Fruit fly (Drosophila melanogaster): ENCODE data around the gene CG17329.
A peak's percentile ranks its signal among the peaks of the same experiment; 100 is the strongest.

Gene CG17329

DNA sequence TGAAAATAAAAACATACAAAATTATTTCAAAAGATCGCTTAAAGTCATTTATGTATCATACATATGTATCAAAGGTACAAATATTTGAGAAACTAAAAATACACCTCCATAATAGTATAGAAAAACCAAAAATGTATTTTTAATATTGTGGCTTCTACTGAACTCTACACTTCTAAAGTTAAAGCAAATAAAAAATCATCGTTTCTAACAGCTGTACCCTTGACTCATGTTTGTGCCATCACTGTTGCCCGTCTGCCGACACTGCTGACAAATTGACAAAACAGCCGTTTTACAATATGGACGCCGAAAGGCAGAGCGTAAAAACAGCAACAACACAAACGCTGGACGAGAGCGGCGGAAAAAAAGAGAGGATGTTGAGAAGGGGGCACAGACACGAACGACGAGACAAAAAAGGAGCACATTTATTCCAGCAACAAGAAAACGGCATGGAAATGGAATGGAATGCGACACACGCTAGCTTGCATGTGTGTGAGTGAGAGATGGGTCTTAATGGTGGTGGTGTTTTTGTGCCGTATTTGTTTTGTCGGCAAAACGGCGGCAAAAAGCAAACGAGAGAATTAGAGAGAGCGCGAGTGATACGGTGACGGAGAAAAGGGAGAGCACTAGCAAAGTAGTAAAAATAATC lies 4.6 kb upstream of the CG17329 start:
- TF ChIP-seq lola (GFP tag; optimal IDR thresholded peaks at IDR 0.05) (no peak), Hr78 (GFP tag; optimal IDR thresholded peaks at IDR 0.05) (no peak), sage (GFP tag; optimal IDR thresholded peaks at IDR 0.05) (peak; percentile 70), Myc (optimal IDR thresholded peaks at IDR 0.05) (no peak), woc (GFP tag; optimal IDR thresholded peaks at IDR 0.05) (no peak), Dif (GFP tag; optimal IDR thresholded peaks at IDR 0.05; ENCODE audit: partially characterized antibody) (peak; percentile 82), br (GFP tag; optimal IDR thresholded peaks at IDR 0.05) (peak; percentile 72), Vsx2 (GFP tag; optimal IDR thresholded peaks at IDR 0.05; ENCODE audit: partially characterized antibody) (no peak), jim (GFP tag; optimal IDR thresholded peaks at IDR 0.05) (no peak), Hr83 (GFP tag; optimal IDR thresholded peaks at IDR 0.05; ENCODE audit: poor library complexity, severe bottlenecking) (peak; percentile 57), psq (GFP tag; optimal IDR thresholded peaks at IDR 0.05) (peak; percentile 93), Rel (GFP tag; optimal IDR thresholded peaks at IDR 0.05) (no peak), Rel (tag; optimal IDR thresholded peaks at IDR 0.05) (peak; percentile 44), foxo (GFP tag; optimal IDR thresholded peaks at IDR 0.05) (peak; percentile 61 to 74), dsf (GFP tag; optimal IDR thresholded peaks at IDR 0.05; ENCODE audit: borderline replicate concordance) (peak; percentile 42), sv (GFP tag; optimal IDR thresholded peaks at IDR 0.05) (peak; percentile 41), Mio (GFP tag; optimal IDR thresholded peaks at IDR 0.05) (no peak), h (GFP tag; optimal IDR thresholded peaks at IDR 0.05) (peak; percentile 63), N (GFP tag; optimal IDR thresholded peaks at IDR 0.05) (no peak), dl (GFP tag; optimal IDR thresholded peaks at IDR 0.05; ENCODE audit: insufficient read depth in 1 of 2, partially characterized antibody in 2 of 2) (peak; percentile 53 to 72), tai (GFP tag; optimal IDR thresholded peaks at IDR 0.05) (no peak), Jra (GFP tag; optimal IDR thresholded peaks at IDR 0.05) (peak; percentile 50), Sp1 (GFP tag; optimal IDR thresholded peaks at IDR 0.05) (peak; percentile 51), usp (GFP tag; optimal IDR thresholded peaks at IDR 0.05) (no peak), GATAd (GFP tag; optimal IDR thresholded peaks at IDR 0.05) (no peak), rgr (GFP tag; optimal IDR thresholded peaks at IDR 0.05) (peak; percentile 70), fru (GFP tag; optimal IDR thresholded peaks at IDR 0.05) (peak; percentile 69), CG32264 (GFP tag; optimal IDR thresholded peaks at IDR 0.05) (peak; percentile 40), pan (optimal IDR thresholded peaks at IDR 0.05) (no peak), Hnf4 (GFP tag; optimal IDR thresholded peaks at IDR 0.05) (peak; percentile 17), CrebA (GFP tag; optimal IDR thresholded peaks at IDR 0.05; ENCODE audit: borderline replicate concordance) (peak; percentile 86), Abd-B (GFP tag; optimal IDR thresholded peaks at IDR 0.05) (no peak), ey (GFP tag; optimal IDR thresholded peaks at IDR 0.05) (peak; percentile 46), HLH106 (tag; optimal IDR thresholded peaks at IDR 0.05) (peak; percentile 59), dmrt93B (GFP tag; optimal IDR thresholded peaks at IDR 0.05) (peak; percentile 21), CG9705 (GFP tag; optimal IDR thresholded peaks at IDR 0.05) (no peak), brk (GFP tag; optimal IDR thresholded peaks at IDR 0.05) (peak; percentile 72), Dfd (GFP tag; optimal IDR thresholded peaks at IDR 0.05) (no peak), OdsH (GFP tag; optimal IDR thresholded peaks at IDR 0.05) (peak; percentile 47)

DNA sequence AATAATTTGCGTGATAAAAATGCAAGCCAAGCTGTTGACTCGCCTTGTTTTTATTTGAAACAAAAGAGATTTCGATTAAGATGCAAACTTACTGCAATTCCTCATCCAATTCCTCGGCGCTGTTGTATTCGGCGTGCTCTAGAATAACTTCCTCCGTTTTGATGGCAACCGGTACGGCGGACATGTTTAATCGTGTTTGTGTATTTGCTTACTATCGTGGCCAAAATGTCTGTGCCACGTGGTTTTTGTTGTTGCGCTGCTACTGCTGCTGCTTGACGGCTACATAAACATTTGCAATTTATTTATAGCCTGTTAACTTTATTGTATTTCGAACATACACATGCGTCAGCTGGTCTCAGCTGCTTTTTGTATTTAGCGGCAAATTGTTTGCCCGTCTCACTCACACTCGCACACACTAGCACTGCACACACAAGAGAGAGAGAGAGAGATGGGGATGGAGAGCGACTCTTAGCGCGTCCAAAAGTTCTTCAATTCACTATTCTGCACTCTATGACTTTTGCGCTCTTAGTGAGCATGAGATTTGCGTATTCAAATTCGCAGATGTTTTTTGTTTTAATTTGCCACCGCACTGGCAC lies 4.0 kb upstream of the CG17329 start:
- TF ChIP-seq dl (GFP tag; optimal IDR thresholded peaks at IDR 0.05; ENCODE audit: insufficient read depth in 1 of 2, partially characterized antibody in 2 of 2) (peak in 1 of 2 experiments; percentile 18), N (GFP tag; optimal IDR thresholded peaks at IDR 0.05) (no peak)

Measured in whole organism, wandering third instar larva.